Fruit fly (Drosophila melanogaster): ENCODE measurements around the gene CG13021.

DNA sequence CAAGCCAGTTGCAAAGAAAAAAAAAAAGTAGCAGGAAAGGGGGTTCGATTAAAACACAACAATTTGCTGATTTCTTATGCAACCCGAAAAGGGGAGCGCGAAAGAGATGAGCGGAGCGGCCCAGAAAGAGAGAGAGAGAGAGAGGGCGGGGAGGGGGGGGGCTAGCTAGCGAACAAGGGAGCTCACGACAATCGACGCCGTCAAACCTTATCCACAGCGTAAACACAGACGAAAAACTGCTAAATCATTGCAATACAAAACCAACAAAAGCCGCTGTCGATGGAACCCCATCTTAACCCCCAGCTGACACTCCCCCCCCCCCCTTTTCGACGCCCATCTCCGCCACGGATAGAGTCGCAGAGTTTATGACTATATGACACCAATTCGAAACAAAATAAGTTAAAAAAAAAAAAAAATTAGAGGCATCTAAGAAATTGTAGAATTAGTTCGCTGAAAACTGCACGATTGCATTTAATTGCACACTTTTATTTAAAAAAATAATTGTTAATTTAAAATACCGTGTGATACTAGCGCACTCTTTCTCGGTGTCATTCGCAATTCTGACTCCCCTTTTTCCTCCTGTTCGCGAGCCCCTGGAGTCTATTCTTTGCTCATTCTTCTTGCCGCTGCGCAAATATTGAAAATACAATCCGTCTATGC is 41.2 kb downstream of the CG13021 start:
- no peak for TF ChIP-seq CTCF (optimal IDR thresholded peaks at IDR 0.05)
- TF ChIP-seq CG8478 (optimal IDR thresholded peaks at IDR 0.05): no peak
